Worm (Caenorhabditis elegans) whole organism, L4 larva: ENCODE data around the gene str-111.

Experiments used
- ZK546.5 ChIP-seq, 2 experiments: sonication (generic microtip); optimal IDR thresholded peaks; 2 replicates each; lab custom pipeline; 2017; ENCODE audit warnings: missing biosample characterization in 2 of 2, missing genetic modification characterization in 2 of 2
- ceh-20 ChIP-seq: fragments of 200-800 bp; sonication (Bioruptor generic); IDR thresholded peaks from 2 replicates; pipeline ENCODE4 v1.3.6; 2022; ENCODE audit warnings: missing genetic modification reagents, missing genetic modification characterization, missing compliant biosample characterization
- gei-8 ChIP-seq: fragments of 200-800 bp; sonication (Bioruptor generic); optimal IDR thresholded peaks from 2 replicates; lab custom pipeline; 2018; ENCODE audit warnings: mild to moderate bottlenecking, missing genetic modification characterization, missing compliant biosample characterization
- mep-1 ChIP-seq: fragments of 150-350 bp; sonication (generic microtip); optimal IDR thresholded peaks from 3 replicates; lab custom pipeline; 2014; ENCODE audit warnings: missing biosample characterization, missing genetic modification characterization
- mes-2 ChIP-seq: sonication (generic microtip); optimal IDR thresholded peaks from 2 replicates; lab custom pipeline; 2016; ENCODE audit warnings: missing genotype, mild to moderate bottlenecking, missing genetic modification characterization, missing compliant biosample characterization; ENCODE audit not compliant: poor library complexity, severe bottlenecking
- nhr-76 ChIP-seq: fragments of 150-350 bp; optimal IDR thresholded peaks from 2 replicates; lab custom pipeline; 2014; ENCODE audit warnings: missing biosample characterization, missing genetic modification characterization
- nhr-77 ChIP-seq: fragments of 150-350 bp; optimal IDR thresholded peaks from 2 replicates; lab custom pipeline; 2014; ENCODE audit warnings: missing biosample characterization, missing genetic modification characterization
- zip-2 ChIP-seq: fragments of 150-350 bp; optimal IDR thresholded peaks from 2 replicates; lab custom pipeline; 2014; ENCODE audit warnings: missing biosample characterization, missing genetic modification characterization

DNA sequence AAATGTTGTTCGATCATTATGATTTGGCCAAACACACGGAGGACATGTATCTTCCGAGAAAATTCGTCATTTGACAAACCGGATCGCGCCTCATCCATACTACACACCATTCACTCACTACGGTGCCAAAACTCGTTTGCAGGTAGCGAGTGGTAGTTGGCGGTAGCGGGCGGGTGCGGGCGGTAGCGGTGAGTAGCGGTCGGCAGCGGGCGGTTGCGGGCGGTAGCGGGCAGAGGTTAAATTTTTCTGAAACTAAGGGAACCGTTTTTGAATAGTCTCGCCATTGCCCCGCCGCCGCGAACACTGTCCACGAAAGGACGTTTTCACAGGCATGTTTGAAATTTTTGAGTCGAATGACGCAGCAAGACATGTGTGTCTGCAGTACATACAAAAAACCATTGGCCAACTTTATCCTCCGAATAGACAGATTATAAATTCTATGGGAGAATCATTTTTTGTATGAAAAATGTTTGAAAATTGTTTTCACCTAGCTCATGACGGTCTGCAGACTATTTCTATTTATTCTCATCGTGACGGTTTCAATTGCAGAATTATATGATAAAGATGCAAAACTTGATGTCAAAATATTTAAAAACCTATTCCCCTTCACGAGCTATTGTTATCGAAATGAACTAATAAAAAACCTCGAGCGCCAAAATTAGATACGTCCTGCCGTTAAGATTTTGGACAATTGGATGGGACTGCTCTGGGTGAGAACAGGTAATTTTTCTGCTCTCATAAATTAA, 41.5 kb upstream of the str-111 start, which contains the start of gene F11A5.16:
- TF ChIP-seq gei-8 (GFP tag; lab: Kevin White, UChicago) (no peak), nhr-77 (tag; lab: Kevin White, UChicago) (no peak), ceh-20 (GFP tag; lab: Robert Waterston, UW) (no peak), mep-1 (tag; lab: Kevin White, UChicago) (no peak), zip-2 (tag; lab: Kevin White, UChicago) (no peak), ZK546.5 (tag; optimal IDR thresholded peaks at IDR 0.05; lab: Kevin White, UChicago) (no peak), mes-2 (tag; lab: Kevin White, UChicago) (no peak), nhr-76 (no peak)
